Worm (Caenorhabditis elegans) whole organism, mixed stage, embryonic: Measurements from ENCODE around the gene srt-30.

Experiments
- M03D4.4 ChIP-seq: sonication (generic microtip); optimal IDR thresholded peaks from 2 replicates; lab custom pipeline; 2017; ENCODE audit warnings: mild to moderate bottlenecking, missing genetic modification characterization, missing compliant biosample characterization
- bed-3 ChIP-seq: fragments of 200-800 bp; sonication (Bioruptor generic); optimal IDR thresholded peaks from 3 replicates; lab custom pipeline; 2018; ENCODE audit warnings: mild to moderate bottlenecking, missing genetic modification characterization, moderate library complexity, missing compliant biosample characterization
- ceh-39 ChIP-seq: fragments of 150-350 bp; optimal IDR thresholded peaks from 2 replicates; lab custom pipeline; 2014; ENCODE audit warnings: missing biosample characterization, missing genetic modification characterization
- ceh-43 ChIP-seq: fragments of 200-800 bp; sonication (Bioruptor generic); optimal IDR thresholded peaks from 2 replicates; lab custom pipeline; 2018; ENCODE audit warnings: mild to moderate bottlenecking, missing genetic modification characterization, moderate library complexity, missing compliant biosample characterization
- ceh-83 ChIP-seq: fragments of 200-800 bp; sonication (Bioruptor generic); optimal IDR thresholded peaks from 2 replicates; lab custom pipeline; 2018; ENCODE audit warnings: mild to moderate bottlenecking, missing genetic modification characterization, missing compliant biosample characterization
- ces-1 ChIP-seq: fragments of 150-350 bp; optimal IDR thresholded peaks from 2 replicates; lab custom pipeline; 2014; ENCODE audit warnings: missing biosample characterization, missing genetic modification reagents, missing genetic modification characterization
- cnd-1 ChIP-seq: fragments of 200-800 bp; sonication (Bioruptor generic); optimal IDR thresholded peaks from 2 replicates; lab custom pipeline; 2018; ENCODE audit warnings: mild to moderate bottlenecking, missing genetic modification characterization, missing compliant biosample characterization
- drap-1 ChIP-seq: fragments of 200-800 bp; sonication (Bioruptor generic); optimal IDR thresholded peaks from 3 replicates; lab custom pipeline; 2018; ENCODE audit warnings: mild to moderate bottlenecking, missing genetic modification characterization, missing compliant biosample characterization
- elt-1 ChIP-seq: sonication (generic microtip); optimal IDR thresholded peaks from 2 replicates; lab custom pipeline; 2017; ENCODE audit warnings: missing genetic modification characterization, mild to moderate bottlenecking, missing compliant biosample characterization, antibody characterized with exemption, moderate library complexity, borderline replicate concordance; ENCODE audit not compliant: insufficient read depth
- ham-2 ChIP-seq: fragments of 200-800 bp; sonication (Bioruptor generic); optimal IDR thresholded peaks from 2 replicates; lab custom pipeline; 2018; ENCODE audit warnings: mild to moderate bottlenecking, missing genetic modification characterization, missing compliant biosample characterization
- hlh-1 ChIP-seq: fragments of 150-350 bp; optimal IDR thresholded peaks from 2 replicates; lab custom pipeline; 2014; ENCODE audit warnings: missing biosample characterization, missing genetic modification reagents, missing genetic modification characterization
- lin-13 ChIP-seq: fragments of 150-350 bp; optimal IDR thresholded peaks from 2 replicates; lab custom pipeline; 2014; ENCODE audit warnings: missing biosample characterization, missing genetic modification characterization
- lin-32 ChIP-seq: fragments of 200-800 bp; sonication (Bioruptor generic); optimal IDR thresholded peaks from 2 replicates; lab custom pipeline; 2018; ENCODE audit warnings: mild to moderate bottlenecking, missing genetic modification characterization, missing compliant biosample characterization
- lsy-2 ChIP-seq: fragments of 150-350 bp; optimal IDR thresholded peaks from 2 replicates; lab custom pipeline; 2014; ENCODE audit warnings: missing biosample characterization, missing genetic modification characterization
- mab-5 ChIP-seq: fragments of 150-350 bp; optimal IDR thresholded peaks from 2 replicates; lab custom pipeline; 2014; ENCODE audit warnings: missing biosample characterization, missing genetic modification characterization
- mep-1 ChIP-seq: fragments of 150-350 bp; optimal IDR thresholded peaks from 2 replicates; lab custom pipeline; 2017; ENCODE audit warnings: missing biosample characterization, missing genetic modification reagents, missing genetic modification characterization, inconsistent platforms
- mls-2 ChIP-seq: sonication (generic microtip); optimal IDR thresholded peaks from 2 replicates; lab custom pipeline; 2016; ENCODE audit warnings: mild to moderate bottlenecking, missing genetic modification characterization, moderate library complexity, missing compliant biosample characterization
- nhr-12 ChIP-seq: fragments of 150-350 bp; optimal IDR thresholded peaks from 2 replicates; lab custom pipeline; 2014; ENCODE audit warnings: missing biosample characterization, missing genetic modification characterization
- nhr-237 ChIP-seq: fragments of 150-350 bp; optimal IDR thresholded peaks from 2 replicates; lab custom pipeline; 2014; ENCODE audit warnings: missing biosample characterization, missing genetic modification characterization
- nhr-28 ChIP-seq: fragments of 150-350 bp; optimal IDR thresholded peaks from 2 replicates; lab custom pipeline; 2014; ENCODE audit warnings: missing biosample characterization, missing genetic modification characterization
- nhr-76 ChIP-seq: sonication (generic microtip); optimal IDR thresholded peaks from 2 replicates; lab custom pipeline; 2017; ENCODE audit warnings: missing biosample characterization, missing genetic modification characterization
- pha-4 ChIP-seq: fragments of 150-350 bp; optimal IDR thresholded peaks from 2 replicates; lab custom pipeline; 2018; ENCODE audit warnings: missing biosample characterization, missing genetic modification reagents, missing genetic modification characterization
- sem-2 ChIP-seq: fragments of 200-800 bp; sonication (Bioruptor generic); optimal IDR thresholded peaks from 2 replicates; lab custom pipeline; 2018; ENCODE audit warnings: mild to moderate bottlenecking, missing genetic modification characterization, missing compliant biosample characterization
- snpc-4 ChIP-seq: fragments of 150-350 bp; optimal IDR thresholded peaks from 2 replicates; lab custom pipeline; 2014; ENCODE audit warnings: missing biosample characterization, missing genetic modification characterization
- sptf-1 ChIP-seq: sonication (generic microtip); optimal IDR thresholded peaks from 2 replicates; lab custom pipeline; 2017; ENCODE audit warnings: mild to moderate bottlenecking, missing genetic modification characterization, moderate library complexity, missing compliant biosample characterization
- tbx-8 ChIP-seq: fragments of 200-800 bp; sonication (Bioruptor generic); optimal IDR thresholded peaks from 2 replicates; lab custom pipeline; 2018; ENCODE audit warnings: mild to moderate bottlenecking, missing genetic modification characterization, moderate library complexity, missing compliant biosample characterization
- unc-120 ChIP-seq: sonication (generic microtip); optimal IDR thresholded peaks from 2 replicates; lab custom pipeline; 2017; ENCODE audit warnings: missing genetic modification characterization, missing compliant biosample characterization; ENCODE audit not compliant: poor library complexity, severe bottlenecking
- unc-39 ChIP-seq: fragments of 150-350 bp; optimal IDR thresholded peaks from 2 replicates; lab custom pipeline; 2014; ENCODE audit warnings: missing biosample characterization, missing genetic modification characterization
- unc-62 ChIP-seq: fragments of 150-350 bp; optimal IDR thresholded peaks from 2 replicates; lab custom pipeline; 2014; ENCODE audit warnings: missing biosample characterization, missing genetic modification reagents, missing genetic modification characterization
- ztf-11 ChIP-seq: fragments of 150-350 bp; optimal IDR thresholded peaks from 2 replicates; lab custom pipeline; 2014; ENCODE audit warnings: missing biosample characterization, missing genetic modification characterization

The srt-30 gene

DNA sequence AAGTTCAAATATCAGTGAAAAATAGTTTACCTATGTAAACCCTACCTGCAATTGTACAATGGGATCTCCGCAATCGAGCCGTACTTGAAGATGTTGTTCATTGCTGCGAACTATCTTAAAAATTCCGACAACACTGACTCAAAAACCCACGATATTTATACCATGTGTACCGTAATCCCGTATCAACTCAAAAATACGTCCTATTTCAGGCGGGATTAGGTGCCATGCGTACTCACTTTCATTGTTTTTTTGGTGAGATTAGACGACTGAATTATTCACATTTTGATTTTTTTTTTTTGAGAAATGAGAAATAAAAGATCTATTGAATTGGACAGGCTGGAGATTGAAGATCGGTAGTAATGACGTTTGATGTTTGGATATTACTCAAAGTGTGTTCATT is at the start of gene srt-30:
srt-30 (minus strand) TSS at position 101 of the 400 bp plus-strand sequence.
- TF ChIP-seq bed-3 = no peak

DNA sequence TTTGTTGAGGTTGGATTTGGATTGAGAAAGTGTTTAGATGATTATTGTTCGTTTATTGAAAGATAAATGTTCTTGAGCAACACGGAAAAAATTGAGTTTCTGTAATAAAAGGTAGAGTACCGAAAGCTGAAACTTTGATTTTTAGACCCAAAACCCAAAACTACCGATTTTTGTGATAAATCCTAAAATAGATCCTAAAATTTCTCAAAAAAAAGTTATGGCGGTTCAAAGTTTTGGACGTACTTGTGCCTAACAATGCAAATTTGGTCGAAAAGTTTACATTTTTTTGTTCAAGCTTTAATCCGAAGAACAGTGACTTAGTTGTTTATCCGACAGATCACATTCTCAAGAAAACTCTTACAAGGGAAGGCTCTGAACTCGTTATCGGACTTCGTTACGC is 47.0 kb upstream of the srt-30 start, which contains the start of gene nhr-185:
nhr-185 (minus strand) TSS at position 101 of the 400 bp plus-strand sequence.
- TF ChIP-seq pha-4 = no peak
- TF ChIP-seq mep-1 (tag; lab: Kevin White, UChicago) = no peak
- TF ChIP-seq nhr-76 = no peak
- no peak for TF ChIP-seq ceh-83 (GFP tag; lab: Kevin White, UChicago)
- TF ChIP-seq sptf-1 (tag; lab: Kevin White, UChicago) = no peak
- TF ChIP-seq ces-1 (GFP tag; lab: Kevin White, UChicago) = no peak
- no peak for TF ChIP-seq drap-1 (GFP tag; lab: Kevin White, UChicago)
- no peak for TF ChIP-seq ceh-43
- TF ChIP-seq snpc-4 = no peak
- no peak for TF ChIP-seq elt-1

DNA sequence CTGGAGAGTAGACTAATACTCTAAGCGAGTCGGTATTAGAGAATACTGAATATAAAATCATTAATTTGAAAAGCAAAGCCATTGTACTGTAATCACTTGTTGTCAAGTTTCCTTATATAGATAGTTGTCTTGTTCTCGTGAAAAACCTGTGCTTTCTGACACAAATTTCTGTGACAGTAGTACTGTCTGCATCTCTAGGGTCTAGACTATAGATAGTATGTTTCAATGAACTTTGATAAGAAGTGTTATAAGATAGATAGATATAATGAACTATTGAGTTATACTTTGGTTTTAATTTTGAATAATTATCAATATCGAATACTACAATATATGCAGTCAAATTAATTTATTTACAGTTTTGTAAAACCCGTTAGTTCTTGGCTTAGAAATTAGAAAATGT is 43.6 kb upstream of the srt-30 start, which contains the start of gene ugt-32:
ugt-32 (minus strand) TSS at position 82 of the 400 bp plus-strand sequence.
- no peak for TF ChIP-seq ces-1 (GFP tag; lab: Kevin White, UChicago)
- TF ChIP-seq lin-32 (GFP tag; lab: Kevin White, UChicago) = no peak
- no peak for TF ChIP-seq mep-1 (tag; lab: Kevin White, UChicago)
- no peak for TF ChIP-seq lsy-2 (tag; lab: Kevin White, UChicago)
- no peak for TF ChIP-seq mab-5 (tag; lab: Kevin White, UChicago)
- TF ChIP-seq mls-2 (tag; lab: Kevin White, UChicago) = no peak
- no peak for TF ChIP-seq nhr-237 (tag; lab: Kevin White, UChicago)
- TF ChIP-seq sptf-1 (tag; lab: Kevin White, UChicago) = no peak
- TF ChIP-seq nhr-12 = no peak
- TF ChIP-seq hlh-1 (tag; lab: Kevin White, UChicago) = no peak
- TF ChIP-seq nhr-76 = no peak
- no peak for TF ChIP-seq unc-120 (tag; lab: Kevin White, UChicago)
- TF ChIP-seq unc-39 (tag; lab: Kevin White, UChicago) = no peak
- TF ChIP-seq snpc-4 = no peak
- TF ChIP-seq cnd-1 (tag; lab: Kevin White, UChicago) = no peak
- TF ChIP-seq M03D4.4 (tag; lab: Kevin White, UChicago) = no peak
- no peak for TF ChIP-seq ztf-11 (tag; lab: Kevin White, UChicago)

DNA sequence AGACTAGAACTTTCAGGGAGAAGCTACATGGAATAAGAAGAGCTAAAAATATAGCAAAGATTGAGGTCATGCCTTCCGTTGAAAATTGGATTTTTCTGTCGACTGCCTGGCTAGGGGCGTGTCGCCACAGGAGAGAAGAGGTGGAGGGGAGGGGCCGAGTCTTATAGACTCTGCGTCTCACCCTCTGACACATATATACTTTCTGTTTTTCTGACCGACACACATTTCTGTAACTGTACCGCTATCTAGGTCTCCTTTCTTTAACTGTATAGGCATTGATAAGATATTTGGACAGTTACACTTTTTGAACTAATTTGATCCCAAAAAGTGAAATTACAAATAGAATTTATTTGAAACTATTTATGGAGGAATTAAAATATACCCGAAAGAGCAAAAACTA is 41.2 kb upstream of the srt-30 start:
- TF ChIP-seq pha-4 (no peak), sem-2 (GFP tag; lab: Kevin White, UChicago) (no peak), nhr-237 (tag; lab: Kevin White, UChicago) (no peak)

DNA sequence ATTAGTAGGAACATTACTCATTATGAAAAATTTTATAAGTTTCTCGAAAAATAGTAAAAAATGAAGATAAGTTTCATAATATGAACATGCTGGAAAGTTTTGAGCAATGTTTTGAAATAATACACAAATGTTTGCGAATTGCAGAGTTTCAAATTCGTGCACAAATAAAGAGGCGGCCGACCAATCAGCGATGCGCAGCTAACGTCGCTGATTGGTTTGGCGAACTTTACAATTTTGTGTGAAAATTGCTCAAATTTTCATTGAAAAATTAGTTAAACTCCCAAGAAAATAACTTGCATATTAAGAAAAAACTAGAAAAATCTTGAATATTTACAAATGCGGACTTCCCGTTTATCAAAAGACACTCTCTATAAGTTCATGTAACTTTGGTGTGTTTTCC is 32.4 kb upstream of the srt-30 start:
- TF ChIP-seq cnd-1 (tag; lab: Kevin White, UChicago) = no peak
- no peak for TF ChIP-seq snpc-4
- no peak for TF ChIP-seq mab-5 (tag; lab: Kevin White, UChicago)
- TF ChIP-seq ces-1 (GFP tag; lab: Kevin White, UChicago) = no peak

DNA sequence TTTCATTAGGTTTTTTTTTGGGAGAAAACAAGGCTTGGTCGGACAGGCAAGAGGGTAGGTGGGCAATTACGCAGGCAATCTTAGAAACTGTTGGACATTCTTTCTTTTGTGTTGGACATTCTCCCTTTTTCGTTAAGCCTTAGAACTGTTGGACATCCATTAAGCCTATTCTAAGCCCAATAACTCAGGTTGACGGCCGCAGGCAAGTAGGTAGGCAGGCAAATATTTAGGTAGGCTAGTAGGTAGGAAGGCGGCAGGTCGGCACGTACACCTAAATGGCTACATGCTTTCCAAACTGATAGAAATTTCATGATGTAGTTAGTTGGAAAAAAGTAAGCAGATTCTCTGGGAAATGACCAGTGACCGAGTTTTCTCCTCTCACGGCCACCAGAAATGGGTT is 31.8 kb upstream of the srt-30 start:
- no peak for TF ChIP-seq nhr-28 (tag; lab: Kevin White, UChicago)
- TF ChIP-seq nhr-237 (tag; lab: Kevin White, UChicago) = no peak
- no peak for TF ChIP-seq lin-13
- TF ChIP-seq ces-1 (GFP tag; lab: Kevin White, UChicago) = no peak
- no peak for TF ChIP-seq ceh-39 (tag; lab: Kevin White, UChicago)
- no peak for TF ChIP-seq M03D4.4 (tag; lab: Kevin White, UChicago)
- no peak for TF ChIP-seq unc-62 (GFP tag; lab: Kevin White, UChicago)
- TF ChIP-seq lsy-2 (tag; lab: Kevin White, UChicago) = no peak
- TF ChIP-seq drap-1 (GFP tag; lab: Kevin White, UChicago) = no peak
- no peak for TF ChIP-seq lin-32 (GFP tag; lab: Kevin White, UChicago)
- no peak for TF ChIP-seq tbx-8
- TF ChIP-seq mls-2 (tag; lab: Kevin White, UChicago) = no peak
- no peak for TF ChIP-seq ceh-43
- TF ChIP-seq ham-2 (GFP tag; lab: Kevin White, UChicago) = no peak
- no peak for TF ChIP-seq hlh-1 (tag; lab: Kevin White, UChicago)
